Worm (Caenorhabditis elegans): ENCODE data around the gene C10G8.4.

- no peak for TF ChIP-seq fos-1 (tag; optimal IDR thresholded peaks at IDR 0.05)
- TF ChIP-seq nhr-28 (tag; optimal IDR thresholded peaks at IDR 0.05): no peak
- no peak for TF ChIP-seq mdl-1 (tag; optimal IDR thresholded peaks at IDR 0.05)
- TF ChIP-seq pqm-1 (tag; optimal IDR thresholded peaks at IDR 0.05): no peak
- no peak for TF ChIP-seq fkh-2 (tag; optimal IDR thresholded peaks at IDR 0.05)
- TF ChIP-seq nhr-25 (tag; optimal IDR thresholded peaks at IDR 0.05): no peak
- TF ChIP-seq unc-39 (tag; optimal IDR thresholded peaks at IDR 0.05): no peak
These were observed 46.2 kb upstream of the C10G8.4 start, which contains the start of the genes srt-69 and B0238.12 for ce11 chrV:5265581-5265980.
